Worm (Caenorhabditis elegans) whole organism, late embryonic: Measurements from ENCODE around the gene syg-1.

ENCODE experiments used
- ama-1 ChIP-seq: fragments of 150-350 bp; optimal IDR thresholded peaks from 2 replicates; lab custom pipeline; 2014
- ceh-31 ChIP-seq: sonication (generic microtip); optimal IDR thresholded peaks from 2 replicates; lab custom pipeline; 2016; ENCODE audit warnings: missing genetic modification characterization, missing compliant biosample characterization
- lin-11 ChIP-seq: fragments of 200-800 bp; sonication (Bioruptor generic); optimal IDR thresholded peaks from 2 replicates; lab custom pipeline; 2018; ENCODE audit warnings: mild to moderate bottlenecking, missing genetic modification characterization, missing compliant biosample characterization
- pha-4 ChIP-seq: fragments of 150-350 bp; optimal IDR thresholded peaks from 2 replicates; lab custom pipeline; 2018; ENCODE audit warnings: missing biosample characterization, missing genetic modification reagents, missing genetic modification characterization

DNA sequence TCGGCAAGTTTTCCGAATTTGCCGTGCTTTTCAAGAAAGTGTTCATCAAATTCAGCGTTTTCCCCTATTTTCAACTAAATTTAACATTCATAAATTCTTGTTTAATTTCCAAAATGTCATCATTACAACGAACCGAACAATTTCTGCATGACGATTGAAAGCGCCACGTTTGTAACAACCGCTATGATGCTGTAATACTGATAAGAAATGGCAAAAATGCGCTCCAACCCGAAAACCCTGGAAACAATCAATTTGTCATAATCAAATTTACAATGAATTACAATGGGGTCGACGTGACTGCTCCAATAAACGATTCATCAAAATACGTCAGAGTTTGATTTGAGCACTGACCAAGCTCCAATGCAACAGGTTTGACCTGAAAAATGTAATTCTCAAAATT lies 29.5 kb upstream of the syg-1 start:
- TF ChIP-seq pha-4 (tag; lab: Kevin White, UChicago) = no peak
- no peak for TF ChIP-seq ceh-31
- no peak for TF ChIP-seq lin-11 (tag; lab: Kevin White, UChicago)
- no peak for TF ChIP-seq ama-1 (lab: Kevin White, UChicago)
